Worm (Caenorhabditis elegans) whole organism, L4 larva: Measurements from ENCODE around the gene C49F5.13.

Experiments
- dve-1 ChIP-seq: sonication (generic microtip); optimal IDR thresholded peaks from 2 replicates; lab custom pipeline; 2017; ENCODE audit warnings: antibody characterized with exemption, mild to moderate bottlenecking, missing genetic modification characterization, missing compliant biosample characterization; ENCODE audit not compliant: insufficient read depth
- jun-1 ChIP-seq: fragments of 150-350 bp; optimal IDR thresholded peaks from 2 replicates; lab custom pipeline; 2014; ENCODE audit warnings: missing biosample characterization, missing genetic modification reagents, missing genetic modification characterization
- lin-39 ChIP-seq: fragments of 150-350 bp; optimal IDR thresholded peaks from 2 replicates; lab custom pipeline; 2014; ENCODE audit warnings: missing biosample characterization, missing genetic modification reagents, missing genetic modification characterization
- mdl-1 ChIP-seq, 2 experiments: fragments of 150-350 bp in 1 of 2; sonication (generic microtip) in 1 of 2; optimal IDR thresholded peaks; 2 replicates each; lab custom pipeline; 2014 to 2017; ENCODE audit warnings: missing biosample characterization in 2 of 2, missing genetic modification characterization in 2 of 2
- nhr-237 ChIP-seq: sonication (generic microtip); optimal IDR thresholded peaks from 2 replicates; lab custom pipeline; 2017; ENCODE audit warnings: missing biosample characterization, missing genetic modification characterization
- set-16 ChIP-seq: fragments of 200-800 bp; sonication (Bioruptor generic); IDR thresholded peaks from 2 replicates; pipeline ENCODE4 v1.3.6; 2022; ENCODE audit warnings: missing genetic modification reagents, missing genetic modification characterization, missing compliant biosample characterization
- snpc-4 ChIP-seq: fragments of 150-350 bp; optimal IDR thresholded peaks from 2 replicates; lab custom pipeline; 2014; ENCODE audit warnings: missing biosample characterization, missing genetic modification characterization
- unc-62 ChIP-seq, 3 experiments: fragments of 150-350 bp in 1 of 3; sonication (generic microtip); optimal IDR thresholded peaks in 2 of 3; peaks in 1 of 3; 1 replicate in 1 of 3; 2 replicates in 2 of 3; lab custom pipeline; 2014 to 2017; ENCODE audit warnings: missing biosample characterization in 3 of 3, missing genetic modification characterization in 3 of 3, missing genetic modification reagents in 3 of 3, missing genotype in 1 of 3

DNA sequence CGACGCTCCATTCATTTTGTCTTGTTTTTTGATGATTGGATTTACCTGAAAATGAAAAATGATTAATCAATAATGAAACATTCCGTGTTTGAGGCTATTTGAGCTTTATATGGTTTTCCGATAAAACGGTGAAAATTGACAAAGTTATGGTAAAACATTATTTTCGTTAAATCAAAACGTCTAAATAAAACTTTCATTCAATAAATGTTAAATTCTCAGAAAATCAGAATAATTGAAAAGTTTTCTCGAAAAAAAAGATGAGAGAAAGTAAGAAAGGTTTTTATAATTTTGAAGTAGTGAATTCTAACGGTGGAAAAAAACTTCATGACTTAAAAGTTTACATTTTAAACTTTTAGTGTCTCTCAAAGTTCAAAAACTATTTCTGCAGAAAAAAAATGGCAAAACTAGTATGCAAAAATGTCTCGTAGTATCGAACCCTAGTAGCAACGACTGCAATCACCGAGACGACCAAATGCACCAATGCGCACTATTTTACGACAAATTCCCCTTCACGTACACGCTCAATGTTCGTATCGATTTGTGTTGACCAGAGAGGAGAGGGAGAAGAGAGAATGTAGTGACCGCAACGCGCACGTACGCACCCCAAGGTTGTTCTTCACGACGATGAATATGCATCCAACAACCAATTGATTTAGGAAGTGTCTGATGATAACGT lies 14.3 kb upstream of the C49F5.13 start, which contains the start of gene nfya-1:
- TF ChIP-seq unc-62 (GFP tag; optimal IDR thresholded peaks at IDR 0.05 in 1 of 2; lab: Kevin White, UChicago) = peak in 1 of 2 experiments; percentile 85
- no peak for TF ChIP-seq unc-62 (tag; optimal IDR thresholded peaks at IDR 0.05; lab: Kevin White, UChicago)
- TF ChIP-seq mdl-1 (tag; optimal IDR thresholded peaks at IDR 0.05; lab: Kevin White, UChicago) = peak in 1 of 2 experiments; percentile 70
- TF ChIP-seq set-16 (GFP tag; lab: Robert Waterston, UW) = no peak
- TF ChIP-seq nhr-237 = no peak
- TF ChIP-seq dve-1 (tag; lab: Kevin White, UChicago) = peak; percentile 33
- TF ChIP-seq snpc-4 (tag; lab: Kevin White, UChicago) = no peak
- TF ChIP-seq lin-39 (tag; lab: Kevin White, UChicago) = no peak
- no peak for TF ChIP-seq jun-1 (tag; lab: Kevin White, UChicago)
